Worm (Caenorhabditis elegans): Measurements from ENCODE around the gene Y62H9A.5.

DNA sequence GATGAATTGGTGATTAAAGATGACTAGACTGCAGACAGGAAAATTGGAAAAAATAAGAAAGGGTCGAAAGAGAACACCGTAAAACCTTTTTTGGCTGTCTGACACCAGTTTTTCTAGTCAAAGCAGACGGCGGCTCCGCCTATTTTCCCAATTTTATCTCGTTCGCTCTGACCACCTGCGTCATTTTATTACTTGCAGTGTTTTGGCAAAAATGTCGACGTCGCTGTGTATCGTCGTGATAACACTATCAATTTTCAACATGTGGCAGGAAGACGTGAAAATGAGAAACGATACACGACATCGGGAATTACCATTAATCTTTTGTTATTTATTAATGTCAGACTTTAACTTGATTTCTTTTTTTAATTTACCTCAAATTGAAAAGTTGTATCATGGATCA, 27.3 kb upstream of the Y62H9A.5 start, which contains the start of gene Y62H9A.15:
- no peak for TF ChIP-seq him-1 (tag; optimal IDR thresholded peaks at IDR 0.05)
- TF ChIP-seq dao-5 (tag; optimal IDR thresholded peaks at IDR 0.05), result no peak

Measured in whole organism, L4/young adult.